Worm (Caenorhabditis elegans) whole organism, L4 larva: ENCODE results near the gene str-114.
"Not testable (repeated sequence)": the region's sequence is repeated elsewhere in the genome, so short reads cannot be mapped to it uniquely, and the experiment has no call there.

ENCODE experiments used
- D1046.2 ChIP-seq: fragments of 200-800 bp; sonication (Bioruptor generic); IDR thresholded peaks from 2 replicates; pipeline ENCODE4 v1.3.6; 2022; ENCODE audit warnings: missing genetic modification characterization, missing compliant biosample characterization
- F49E8.2 ChIP-seq: sonication (generic microtip); optimal IDR thresholded peaks from 2 replicates; lab custom pipeline; 2016; ENCODE audit warnings: missing compliant biosample characterization, mild to moderate bottlenecking, missing genetic modification characterization, borderline replicate concordance
- R02D3.7 ChIP-seq: fragments of 150-350 bp; sonication (generic microtip); optimal IDR thresholded peaks from 3 replicates; lab custom pipeline; 2014; ENCODE audit warnings: missing biosample characterization, missing genetic modification characterization
- Y48G9A.11 ChIP-seq: fragments of 200-800 bp; sonication (Bioruptor generic); IDR thresholded peaks from 2 replicates; pipeline ENCODE4 v1.3.6; 2022; ENCODE audit warnings: missing genetic modification reagents, missing genetic modification characterization, missing compliant biosample characterization
- Y5F2A.4 ChIP-seq: fragments of 200-800 bp; sonication (Bioruptor generic); optimal IDR thresholded peaks from 2 replicates; lab custom pipeline; 2018; ENCODE audit warnings: mild to moderate bottlenecking, missing genetic modification characterization, missing compliant biosample characterization
- ZK337.2 ChIP-seq: fragments of 200-800 bp; sonication (Bioruptor generic); IDR thresholded peaks from 2 replicates; pipeline ENCODE4 v1.3.6; 2022; ENCODE audit warnings: missing genetic modification reagents, missing genetic modification characterization, missing compliant biosample characterization
- ZK546.5 ChIP-seq, 2 experiments: sonication (generic microtip); optimal IDR thresholded peaks; 2 replicates each; lab custom pipeline; 2017; ENCODE audit warnings: missing biosample characterization in 2 of 2, missing genetic modification characterization in 2 of 2
- aha-1 ChIP-seq: fragments of 150-350 bp; peaks from one replicate; lab custom pipeline; 2014; ENCODE audit warnings: missing biosample characterization, missing genetic modification characterization
- aly-2 ChIP-seq: sonication (generic microtip); optimal IDR thresholded peaks from 2 replicates; lab custom pipeline; 2018; ENCODE audit warnings: missing biosample characterization, missing genetic modification characterization
- ama-1 ChIP-seq: fragments of 150-350 bp; optimal IDR thresholded peaks from 2 replicates; lab custom pipeline; 2014; ENCODE audit warnings: inconsistent platforms, mixed read lengths
- arid-1 ChIP-seq: fragments of 200-800 bp; sonication (Bioruptor generic); conservative IDR thresholded peaks from 2 replicates; pipeline ENCODE4 v1.3.6; 2022; ENCODE audit warnings: missing genetic modification reagents, missing genetic modification characterization, missing compliant biosample characterization
- daf-16 ChIP-seq, 3 experiments: sonication (generic microtip); optimal IDR thresholded peaks; 2 replicates each; lab custom pipeline; 2016 to 2017; ENCODE audit warnings: missing genetic modification characterization in 3 of 3, missing genetic modification reagents in 3 of 3, mild to moderate bottlenecking in 2 of 3, missing compliant biosample characterization in 2 of 3, missing biosample characterization in 1 of 3, moderate library complexity in 1 of 3
- dmd-6 ChIP-seq: fragments of 200-800 bp; sonication (Bioruptor generic); IDR thresholded peaks from 2 replicates; pipeline ENCODE4 v1.3.6; 2022; ENCODE audit warnings: missing genetic modification reagents, missing genetic modification characterization, missing compliant biosample characterization
- dmd-8 ChIP-seq: fragments of 200-800 bp; sonication (Bioruptor generic); IDR thresholded peaks from 2 replicates; pipeline ENCODE4 v1.3.6; 2022; ENCODE audit warnings: missing genetic modification characterization, missing compliant biosample characterization
- dve-1 ChIP-seq: sonication (generic microtip); optimal IDR thresholded peaks from 2 replicates; lab custom pipeline; 2017; ENCODE audit warnings: antibody characterized with exemption, mild to moderate bottlenecking, missing genetic modification characterization, missing compliant biosample characterization; ENCODE audit not compliant: insufficient read depth
- fkh-10 ChIP-seq: fragments of 150-350 bp; optimal IDR thresholded peaks from 2 replicates; lab custom pipeline; 2014; ENCODE audit warnings: missing biosample characterization, missing genetic modification reagents, missing genetic modification characterization
- gei-8 ChIP-seq: fragments of 200-800 bp; sonication (Bioruptor generic); optimal IDR thresholded peaks from 2 replicates; lab custom pipeline; 2018; ENCODE audit warnings: mild to moderate bottlenecking, missing genetic modification characterization, missing compliant biosample characterization
- hif-1 ChIP-seq, 2 experiments: sonication (generic microtip); optimal IDR thresholded peaks; 2 replicates each; lab custom pipeline; 2016 to 2017; ENCODE audit warnings: missing compliant biosample characterization in 2 of 2, missing genetic modification characterization in 2 of 2, missing genetic modification reagents in 2 of 2, missing genotype in 2 of 2, mild to moderate bottlenecking in 1 of 2
- hlh-30 ChIP-seq: sonication (generic microtip); optimal IDR thresholded peaks from 2 replicates; lab custom pipeline; 2017; ENCODE audit warnings: antibody characterized with exemption, mild to moderate bottlenecking, missing genetic modification characterization, missing compliant biosample characterization; ENCODE audit not compliant: insufficient read depth
- jun-1 ChIP-seq: fragments of 150-350 bp; optimal IDR thresholded peaks from 2 replicates; lab custom pipeline; 2014; ENCODE audit warnings: missing biosample characterization, missing genetic modification reagents, missing genetic modification characterization
- lin-1 ChIP-seq: fragments of 200-800 bp; sonication (Bioruptor generic); IDR thresholded peaks from 2 replicates; pipeline ENCODE4 v1.3.6; 2022; ENCODE audit warnings: missing genetic modification reagents, missing genetic modification characterization, missing compliant biosample characterization
- lin-38 ChIP-seq: fragments of 200-800 bp; sonication (Bioruptor generic); IDR thresholded peaks from 2 replicates; pipeline ENCODE4 v1.3.6; 2022; ENCODE audit warnings: missing genetic modification reagents, missing genetic modification characterization, missing compliant biosample characterization
- lin-39 ChIP-seq: fragments of 150-350 bp; optimal IDR thresholded peaks from 2 replicates; lab custom pipeline; 2014; ENCODE audit warnings: missing biosample characterization, missing genetic modification reagents, missing genetic modification characterization
- lsy-2 ChIP-seq, 2 experiments: fragments of 150-350 bp in 1 of 2; sonication (generic microtip) in 1 of 2; optimal IDR thresholded peaks; 2 replicates each; lab custom pipeline; 2014 to 2017; ENCODE audit warnings: missing biosample characterization in 2 of 2, missing genetic modification characterization in 2 of 2
- mdl-1 ChIP-seq, 2 experiments: fragments of 150-350 bp in 1 of 2; sonication (generic microtip) in 1 of 2; optimal IDR thresholded peaks; 2 replicates each; lab custom pipeline; 2014 to 2017; ENCODE audit warnings: missing biosample characterization in 2 of 2, missing genetic modification characterization in 2 of 2
- mes-2 ChIP-seq: sonication (generic microtip); optimal IDR thresholded peaks from 2 replicates; lab custom pipeline; 2016; ENCODE audit warnings: missing genotype, mild to moderate bottlenecking, missing genetic modification characterization, missing compliant biosample characterization; ENCODE audit not compliant: poor library complexity, severe bottlenecking
- mxl-3 ChIP-seq: fragments of 200-800 bp; sonication (Bioruptor generic); optimal IDR thresholded peaks from 2 replicates; lab custom pipeline; 2018; ENCODE audit warnings: mild to moderate bottlenecking, missing genetic modification characterization, missing compliant biosample characterization
- nhr-237 ChIP-seq: sonication (generic microtip); optimal IDR thresholded peaks from 2 replicates; lab custom pipeline; 2017; ENCODE audit warnings: missing biosample characterization, missing genetic modification characterization
- nhr-28 ChIP-seq: fragments of 150-350 bp; optimal IDR thresholded peaks from 2 replicates; lab custom pipeline; 2014; ENCODE audit warnings: missing biosample characterization, missing genetic modification characterization
- nhr-77 ChIP-seq: fragments of 150-350 bp; optimal IDR thresholded peaks from 2 replicates; lab custom pipeline; 2014; ENCODE audit warnings: missing biosample characterization, missing genetic modification characterization
- pha-4 ChIP-seq, 2 experiments: fragments of 150-350 bp in 1 of 2; fragments of 200-800 bp in 1 of 2; sonication (Bioruptor generic) in 1 of 2; IDR thresholded peaks in 1 of 2; optimal IDR thresholded peaks in 1 of 2; 2 replicates each; pipeline versions ENCODE4 v1.3.6 to Lab custom; 2014 to 2022; ENCODE audit warnings: missing genetic modification characterization in 2 of 2, missing genetic modification reagents in 2 of 2, missing biosample characterization in 1 of 2, missing compliant biosample characterization in 1 of 2
- php-3 ChIP-seq: fragments of 200-800 bp; sonication (Bioruptor generic); IDR thresholded peaks from 2 replicates; pipeline ENCODE4 v1.3.6; 2022; ENCODE audit warnings: missing genetic modification reagents, missing genetic modification characterization, missing compliant biosample characterization
- saeg-2 ChIP-seq: fragments of 200-800 bp; sonication (Bioruptor generic); IDR thresholded peaks from 2 replicates; pipeline ENCODE4 v1.3.6; 2022; ENCODE audit warnings: missing genetic modification reagents, missing genetic modification characterization, missing compliant biosample characterization
- skn-1 ChIP-seq: fragments of 150-350 bp; optimal IDR thresholded peaks from 2 replicates; lab custom pipeline; 2014; ENCODE audit warnings: missing biosample characterization, missing genetic modification characterization
- unc-130 ChIP-seq: sonication (generic microtip); optimal IDR thresholded peaks from 2 replicates; lab custom pipeline; 2016; ENCODE audit warnings: missing genetic modification reagents, missing genetic modification characterization, missing compliant biosample characterization
- zag-1 ChIP-seq: fragments of 150-350 bp; optimal IDR thresholded peaks from 2 replicates; lab custom pipeline; 2014; ENCODE audit warnings: missing biosample characterization, missing genetic modification characterization
- ztf-7 ChIP-seq: fragments of 150-350 bp; optimal IDR thresholded peaks from 2 replicates; lab custom pipeline; 2014; ENCODE audit warnings: missing biosample characterization, missing genetic modification characterization

The str-114 gene

DNA sequence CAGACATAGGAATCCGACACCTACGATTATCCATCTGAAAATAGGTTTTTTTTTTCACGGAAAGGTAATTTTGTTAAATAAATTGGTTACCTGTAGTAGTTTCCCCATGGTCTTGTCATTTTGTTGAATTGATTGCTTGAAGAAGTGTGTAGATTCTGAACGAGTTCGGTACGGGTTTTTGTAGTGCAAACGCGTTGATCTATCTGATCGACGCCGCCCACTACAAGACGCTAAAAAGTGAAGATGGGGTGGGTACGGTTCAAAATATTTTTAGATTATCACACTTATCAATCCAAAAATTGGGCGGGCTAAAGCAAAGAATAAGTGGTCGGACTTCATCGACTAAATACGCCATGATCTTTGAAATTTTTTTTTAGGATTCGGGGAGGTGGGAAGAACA lies 35.2 kb upstream of the str-114 start, which contains the start of gene T22F3.11:
Gene T22F3.11, minus strand, starts transcription at position 157 of the 400 bp plus-strand sequence.
- TF ChIP-seq nhr-28 (tag; lab: Kevin White, UChicago), result peak; percentile 78
- TF ChIP-seq aha-1 (tag; lab: Kevin White, UChicago), result peak; percentile 56
- TF ChIP-seq ZK546.5 (tag; optimal IDR thresholded peaks at IDR 0.05; lab: Kevin White, UChicago), result no peak

DNA sequence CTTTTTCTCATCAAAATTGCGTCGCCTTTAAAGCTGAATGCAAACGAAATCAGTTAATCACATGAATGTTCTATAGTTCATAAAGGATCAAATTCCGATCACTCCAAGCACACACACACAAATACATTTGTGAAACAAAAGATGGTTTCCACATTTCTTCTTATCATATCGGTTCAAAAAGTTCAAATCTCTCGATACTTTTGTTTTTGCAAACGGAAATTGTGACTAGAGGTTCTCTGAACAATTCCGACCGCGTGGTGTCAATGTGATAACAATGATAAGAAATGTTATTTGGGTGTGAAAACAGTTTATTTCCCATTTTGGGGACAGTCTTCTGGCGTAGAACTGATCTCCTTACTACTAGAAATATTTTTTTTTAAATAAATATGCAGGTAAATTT lies 32.7 kb upstream of the str-114 start:
- peak in 1 of 2 experiments; percentile 46 for TF ChIP-seq mdl-1 (tag; optimal IDR thresholded peaks at IDR 0.05; lab: Kevin White, UChicago)
- no peak for TF ChIP-seq Y5F2A.4 (GFP tag; lab: Kevin White, UChicago)
- TF ChIP-seq dmd-6, result 0 out of 2 replicates have a peak, but pooled peaks have one; percentile 17
- TF ChIP-seq nhr-28 (tag; lab: Kevin White, UChicago), result peak; percentile 93
- TF ChIP-seq ama-1 (lab: Kevin White, UChicago), result no peak
- TF ChIP-seq lin-1 (GFP tag; lab: Robert Waterston, UW), result no peak
- peak; percentile 33 for TF ChIP-seq mxl-3 (GFP tag; lab: Kevin White, UChicago)

DNA sequence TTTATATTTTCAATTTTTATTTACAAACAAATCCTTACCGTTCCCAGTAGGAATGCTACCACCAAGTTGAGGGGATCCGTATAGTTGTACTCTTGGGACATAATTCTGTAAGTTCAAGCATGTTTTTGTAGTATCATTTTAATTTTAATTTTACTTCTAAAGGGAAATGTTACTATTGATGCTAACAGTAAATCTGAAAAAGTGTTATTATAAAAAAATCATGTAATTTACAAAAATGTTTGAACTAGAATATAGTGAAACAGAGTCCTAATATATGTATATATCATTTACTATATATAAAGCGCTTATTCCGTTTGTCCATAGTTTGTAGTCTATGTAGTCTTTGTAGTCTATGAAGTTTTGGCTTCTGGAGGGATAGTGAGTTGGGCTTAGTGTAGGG lies 29.0 kb upstream of the str-114 start, which contains the start of gene srx-93:
Gene srx-93, minus strand, starts transcription at position 101 of the 400 bp plus-strand sequence.
- not testable (repeated sequence) for TF ChIP-seq aha-1 (tag; lab: Kevin White, UChicago); gei-8; daf-16 (GFP tag; optimal IDR thresholded peaks at IDR 0.05; lab: Kevin White, UChicago); daf-16 (tag; optimal IDR thresholded peaks at IDR 0.05; lab: Kevin White, UChicago)
- TF ChIP-seq, all 104 proteins: peak for 0; not testable (repeated sequence) for 104

DNA sequence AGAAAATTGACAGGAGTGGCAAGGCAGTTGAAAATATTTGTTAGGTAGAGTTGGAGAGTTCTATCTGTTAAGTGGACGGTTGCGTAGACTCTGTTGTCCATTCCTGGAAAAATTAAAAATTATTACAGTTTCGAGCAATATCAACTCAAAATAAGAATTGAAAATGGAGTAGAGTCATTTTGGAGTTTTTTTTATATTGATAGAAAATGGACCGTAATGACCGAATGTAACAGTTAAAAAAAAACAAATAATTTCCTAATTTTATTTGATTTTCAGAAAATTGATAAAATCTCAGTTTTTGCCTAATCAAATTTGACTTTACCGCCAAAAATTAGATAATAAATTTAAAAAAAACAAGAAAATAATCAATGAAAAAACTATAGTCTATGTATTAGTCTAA lies 22.6 kb upstream of the str-114 start, which contains the start of gene F59B1.4:
Gene F59B1.4, minus strand, starts transcription at position 101 of the 400 bp plus-strand sequence.
- TF ChIP-seq nhr-237 (tag; lab: Kevin White, UChicago), result no peak
- no peak for TF ChIP-seq lin-39 (tag; lab: Kevin White, UChicago)
- no peak for TF ChIP-seq ama-1 (lab: Kevin White, UChicago)
- no peak for TF ChIP-seq R02D3.7 (tag; lab: Kevin White, UChicago)
- TF ChIP-seq hif-1 (tag; optimal IDR thresholded peaks at IDR 0.05; lab: Kevin White, UChicago), result no peak
- TF ChIP-seq saeg-2 (GFP tag; lab: Robert Waterston, UW), result no peak
- TF ChIP-seq arid-1 (GFP tag; lab: Robert Waterston, UW), result no peak
- TF ChIP-seq D1046.2 (GFP tag; lab: Robert Waterston, UW), result no peak
- TF ChIP-seq php-3 (GFP tag; lab: Robert Waterston, UW), result no peak
- no peak for TF ChIP-seq lsy-2 (tag; optimal IDR thresholded peaks at IDR 0.05; lab: Kevin White, UChicago)
- TF ChIP-seq ztf-7 (tag; lab: Kevin White, UChicago), result no peak
- no peak for TF ChIP-seq aly-2 (tag; lab: Kevin White, UChicago)

DNA sequence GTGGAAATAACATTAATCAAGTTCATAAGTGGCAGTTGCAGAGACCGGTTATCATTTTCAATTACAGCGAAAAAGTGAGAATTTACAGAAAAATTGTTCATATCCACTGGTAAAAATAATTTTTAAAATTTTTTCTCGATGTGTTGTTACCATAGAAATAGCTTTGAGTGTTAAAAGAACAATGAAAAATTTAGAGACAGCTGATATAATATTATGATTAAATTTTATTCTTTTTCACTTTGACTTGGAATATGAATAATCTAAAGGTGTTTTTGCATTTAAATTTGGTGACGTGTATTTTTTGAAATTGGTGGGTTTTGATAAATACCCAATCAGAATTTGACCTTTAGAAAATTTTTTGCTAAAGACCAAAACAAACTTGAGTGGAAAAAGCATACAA lies 18.0 kb upstream of the str-114 start, which contains the start of gene F59B1.6:
Gene F59B1.6, minus strand, starts transcription at position 101 of the 400 bp plus-strand sequence.
- TF ChIP-seq lin-38 (no peak), zag-1 (tag; lab: Kevin White, UChicago) (no peak), pha-4 (GFP tag; IDR thresholded peaks at IDR 0.05; lab: Robert Waterston, UW) (no peak), pha-4 (tag; optimal IDR thresholded peaks at IDR 0.05; lab: Kevin White, UChicago) (no peak), fkh-10 (GFP tag; lab: Kevin White, UChicago) (no peak), ZK337.2 (GFP tag; lab: Robert Waterston, UW) (no peak), ZK546.5 (tag; optimal IDR thresholded peaks at IDR 0.05; lab: Kevin White, UChicago) (no peak)

DNA sequence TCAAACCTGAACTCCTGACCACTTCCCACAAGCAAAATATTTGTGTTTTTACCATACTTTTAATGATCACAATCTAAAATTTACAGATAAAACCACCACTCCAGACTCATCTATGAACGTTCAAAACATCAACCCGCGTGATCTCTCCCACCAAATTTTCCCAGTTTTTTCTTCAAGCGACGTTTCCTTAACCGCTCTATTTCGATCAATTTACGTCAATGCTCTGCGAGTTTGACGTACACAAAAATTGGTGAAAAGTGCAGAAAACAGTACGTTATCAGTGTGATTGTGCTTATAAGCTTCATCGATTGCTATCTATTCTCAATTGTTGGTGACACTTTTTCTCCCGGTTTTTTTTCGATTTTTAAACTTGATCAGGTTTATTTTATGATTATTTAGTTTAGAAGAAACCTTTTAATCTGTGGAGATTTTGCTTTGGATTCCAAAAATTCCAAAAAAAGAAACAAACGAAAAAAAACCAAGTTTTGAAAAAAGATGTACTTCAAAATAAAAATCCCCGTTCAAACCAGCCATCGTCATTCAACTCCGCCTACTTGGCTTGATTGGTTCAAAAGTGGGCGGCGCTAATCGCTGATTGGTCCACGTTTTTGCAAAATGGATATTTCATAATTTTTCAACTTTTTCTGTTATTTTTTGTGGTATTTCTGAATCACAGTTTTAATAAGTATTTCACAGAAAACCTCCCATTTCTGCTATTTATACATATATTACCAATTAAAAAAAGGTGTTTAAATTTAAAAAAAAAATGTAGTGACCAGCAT lies 17.1 kb upstream of the str-114 start:
- TF ChIP-seq nhr-77 (tag; lab: Kevin White, UChicago) (peak; percentile 78), daf-16 (GFP tag; optimal IDR thresholded peaks at IDR 0.05; lab: Kevin White, UChicago) (no peak), daf-16 (tag; optimal IDR thresholded peaks at IDR 0.05; lab: Kevin White, UChicago) (peak; percentile 96), dve-1 (tag; lab: Kevin White, UChicago) (peak; percentile 83), jun-1 (tag; lab: Kevin White, UChicago) (no peak), fkh-10 (GFP tag; lab: Kevin White, UChicago) (no peak), unc-130 (GFP tag; lab: Kevin White, UChicago) (no peak), dmd-8 (no peak), skn-1 (no peak), hlh-30 (tag; lab: Kevin White, UChicago) (peak; percentile 68), Y48G9A.11 (GFP tag; lab: Robert Waterston, UW) (no peak), mes-2 (tag; lab: Kevin White, UChicago) (no peak), F49E8.2 (tag; lab: Kevin White, UChicago) (no peak)
